Worm (Caenorhabditis elegans) whole organism, midembryonic: ENCODE data around the gene ari-1.4.

Experiments used
- klf-2 ChIP-seq: fragments of 200-800 bp; sonication (Bioruptor generic); conservative IDR thresholded peaks from 2 replicates; pipeline ENCODE4 v1.3.6; 2022; ENCODE audit warnings: missing genetic modification reagents, missing genetic modification characterization, missing compliant biosample characterization
- med-1 ChIP-seq: sonication (generic microtip); optimal IDR thresholded peaks from 2 replicates; lab custom pipeline; 2017; ENCODE audit warnings: missing genetic modification characterization, mild to moderate bottlenecking, missing compliant biosample characterization, antibody characterized with exemption, missing genetic modification reagents; ENCODE audit not compliant: insufficient read depth
- ref-1 ChIP-seq: fragments of 200-800 bp; sonication (Bioruptor generic); conservative IDR thresholded peaks from 2 replicates; pipeline ENCODE4 v1.3.6; 2022; ENCODE audit warnings: missing genetic modification reagents, missing genetic modification characterization, missing compliant biosample characterization
- tab-1 ChIP-seq: fragments of 200-800 bp; sonication (Bioruptor generic); IDR thresholded peaks from 2 replicates; pipeline ENCODE4 v1.3.6; 2022; ENCODE audit warnings: missing genetic modification characterization, missing compliant biosample characterization
- ztf-23 ChIP-seq: fragments of 200-800 bp; sonication (Bioruptor generic); IDR thresholded peaks from 2 replicates; pipeline ENCODE4 v1.3.6; 2022; ENCODE audit warnings: missing genetic modification reagents, missing genetic modification characterization, missing compliant biosample characterization

ce11 chrIV:15475829-15476228, 52.5 kb downstream of the ari-1.4 start:
- TF ChIP-seq ztf-23 (GFP tag; lab: Robert Waterston, UW) (no peak), tab-1 (no peak), ref-1 (GFP tag; lab: Robert Waterston, UW) (no peak), med-1 (no peak), klf-2 (GFP tag; lab: Robert Waterston, UW) (no peak)
